Fruit fly (Drosophila melanogaster) whole organism, wandering third instar larva: Measurements from ENCODE around the gene Blimp-1.

Experiments used
- Abd-B ChIP-seq: fragments of >200 bp; optimal IDR thresholded peaks from 2 replicates; lab custom pipeline; 2017; ENCODE audit warnings: missing biosample characterization, missing genetic modification characterization
- CG32264 ChIP-seq: fragments of 200-800 bp; sonication (Bioruptor generic); optimal IDR thresholded peaks from 2 replicates; lab custom pipeline; 2016; ENCODE audit warnings: missing biosample characterization, missing genetic modification characterization
- CrebA ChIP-seq: fragments of 200-800 bp; sonication (Bioruptor generic); optimal IDR thresholded peaks from 2 replicates; lab custom pipeline; 2016; ENCODE audit warnings: missing biosample characterization, mild to moderate bottlenecking, missing genetic modification characterization, borderline replicate concordance
- Dif ChIP-seq: fragments of 200-275, 200-300 bp; sonication (Bioruptor generic); optimal IDR thresholded peaks from 2 replicates; lab custom pipeline; 2018; ENCODE audit warnings: missing biosample characterization, missing genetic modification characterization; ENCODE audit not compliant: partially characterized antibody
- GATAd ChIP-seq: sonication (Bioruptor generic); optimal IDR thresholded peaks from 2 replicates; lab custom pipeline; 2016; ENCODE audit warnings: missing biosample characterization, missing genetic modification characterization
- Hnf4 ChIP-seq: fragments of 200-800 bp; sonication (Bioruptor generic); optimal IDR thresholded peaks from 2 replicates; lab custom pipeline; 2016; ENCODE audit warnings: missing biosample characterization, mild to moderate bottlenecking, missing genetic modification characterization
- Hr78 ChIP-seq: fragments of >200 bp; optimal IDR thresholded peaks from 2 replicates; lab custom pipeline; 2017; ENCODE audit warnings: missing biosample characterization, missing genetic modification characterization
- Hr83 ChIP-seq: fragments of 200-300 bp; sonication (Bioruptor generic); optimal IDR thresholded peaks from 2 replicates; lab custom pipeline; 2016; ENCODE audit warnings: missing biosample characterization, mild to moderate bottlenecking, missing genetic modification characterization, moderate library complexity; ENCODE audit not compliant: poor library complexity, severe bottlenecking
- Mio ChIP-seq: sonication (Bioruptor generic); optimal IDR thresholded peaks from 2 replicates; lab custom pipeline; 2016; ENCODE audit warnings: missing biosample characterization, missing genetic modification characterization
- Myc ChIP-seq: fragments of >200 bp; optimal IDR thresholded peaks from 2 replicates; lab custom pipeline; 2017
- N ChIP-seq: fragments of >200 bp; optimal IDR thresholded peaks from 2 replicates; lab custom pipeline; 2018; ENCODE audit warnings: missing biosample characterization, missing external identifiers, missing genetic modification characterization
- Rel ChIP-seq, 2 experiments: fragments of 200-800 bp; sonication (Bioruptor generic) in 1 of 2; optimal IDR thresholded peaks; 2 replicates in 1 of 2; 3 replicates in 1 of 2; lab custom pipeline; 2016 to 2019; ENCODE audit warnings: mild to moderate bottlenecking in 2 of 2, missing biosample characterization in 2 of 2, missing genetic modification characterization in 2 of 2, moderate library complexity in 1 of 2
- Sp1 ChIP-seq: fragments of 200-800 bp; sonication (Bioruptor generic); optimal IDR thresholded peaks from 3 replicates; lab custom pipeline; 2019; ENCODE audit warnings: missing biosample characterization, mild to moderate bottlenecking, missing genetic modification characterization, moderate library complexity
- Vsx2 ChIP-seq: fragments of 200-300, 225-300 bp; sonication (Bioruptor generic); optimal IDR thresholded peaks from 2 replicates; lab custom pipeline; 2018; ENCODE audit warnings: missing biosample characterization, missing genetic modification characterization; ENCODE audit not compliant: partially characterized antibody
- br ChIP-seq: fragments of 200-800 bp; sonication (Bioruptor generic); optimal IDR thresholded peaks from 2 replicates; lab custom pipeline; 2016; ENCODE audit warnings: missing biosample characterization, missing genetic modification characterization
- brk ChIP-seq: fragments of 200-800 bp; sonication (Bioruptor generic); optimal IDR thresholded peaks from 2 replicates; lab custom pipeline; 2016; ENCODE audit warnings: missing biosample characterization, mild to moderate bottlenecking, missing genetic modification characterization
- dl ChIP-seq, 2 experiments: fragments of 175-275, 200-275 bp in 1 of 2; fragments of 200-275 bp in 1 of 2; sonication (Bioruptor generic); optimal IDR thresholded peaks; lab custom pipeline; 2018; ENCODE audit warnings: mild to moderate bottlenecking in 2 of 2, missing biosample characterization in 2 of 2, missing genetic modification characterization in 2 of 2, moderate library complexity in 2 of 2; ENCODE audit not compliant: partially characterized antibody in 2 of 2, insufficient read depth in 1 of 2
- dmrt93B ChIP-seq: fragments of 200-800 bp; sonication (Bioruptor generic); optimal IDR thresholded peaks from 2 replicates; lab custom pipeline; 2018; ENCODE audit warnings: missing biosample characterization, mild to moderate bottlenecking, missing genetic modification characterization
- dsf ChIP-seq: sonication (Bioruptor generic); optimal IDR thresholded peaks from 2 replicates; lab custom pipeline; 2016; ENCODE audit warnings: missing biosample characterization, missing genetic modification characterization, borderline replicate concordance
- fru ChIP-seq: fragments of 200-800 bp; sonication (Bioruptor generic); optimal IDR thresholded peaks from 3 replicates; lab custom pipeline; 2016; ENCODE audit warnings: missing biosample characterization, mild to moderate bottlenecking, missing genetic modification characterization
- h ChIP-seq: fragments of 200-800 bp; sonication (Bioruptor generic); optimal IDR thresholded peaks from 3 replicates; lab custom pipeline; 2016; ENCODE audit warnings: missing biosample characterization, mild to moderate bottlenecking, missing genetic modification characterization
- jim ChIP-seq: fragments of 175-275, 200-325 bp; sonication (Bioruptor generic); optimal IDR thresholded peaks from 2 replicates; lab custom pipeline; 2016; ENCODE audit warnings: missing biosample characterization, mild to moderate bottlenecking, missing genetic modification characterization
- lola ChIP-seq: fragments of >200 bp; optimal IDR thresholded peaks from 2 replicates; lab custom pipeline; 2017; ENCODE audit warnings: missing biosample characterization, missing genetic modification characterization
- psq ChIP-seq: fragments of 200-800 bp; sonication (Bioruptor generic); optimal IDR thresholded peaks from 3 replicates; lab custom pipeline; 2017; ENCODE audit warnings: missing biosample characterization, mild to moderate bottlenecking, missing genetic modification characterization, moderate library complexity
- sage ChIP-seq: fragments of 200-800 bp; sonication (Bioruptor generic); optimal IDR thresholded peaks from 2 replicates; lab custom pipeline; 2016; ENCODE audit warnings: missing biosample characterization, mild to moderate bottlenecking, missing genetic modification characterization
- sv ChIP-seq: fragments of 200-800 bp; sonication (Bioruptor generic); optimal IDR thresholded peaks from 3 replicates; lab custom pipeline; 2016; ENCODE audit warnings: missing biosample characterization, missing genetic modification characterization
- tai ChIP-seq: sonication (Bioruptor generic); optimal IDR thresholded peaks from 2 replicates; lab custom pipeline; 2016; ENCODE audit warnings: missing biosample characterization, missing genetic modification characterization
- usp ChIP-seq: fragments of >200 bp; optimal IDR thresholded peaks from 2 replicates; lab custom pipeline; 2017; ENCODE audit warnings: missing biosample characterization, missing genetic modification characterization
- woc ChIP-seq: sonication (Bioruptor generic); optimal IDR thresholded peaks from 2 replicates; lab custom pipeline; 2016; ENCODE audit warnings: missing biosample characterization, mild to moderate bottlenecking, missing genetic modification characterization

Gene Blimp-1

DNA sequence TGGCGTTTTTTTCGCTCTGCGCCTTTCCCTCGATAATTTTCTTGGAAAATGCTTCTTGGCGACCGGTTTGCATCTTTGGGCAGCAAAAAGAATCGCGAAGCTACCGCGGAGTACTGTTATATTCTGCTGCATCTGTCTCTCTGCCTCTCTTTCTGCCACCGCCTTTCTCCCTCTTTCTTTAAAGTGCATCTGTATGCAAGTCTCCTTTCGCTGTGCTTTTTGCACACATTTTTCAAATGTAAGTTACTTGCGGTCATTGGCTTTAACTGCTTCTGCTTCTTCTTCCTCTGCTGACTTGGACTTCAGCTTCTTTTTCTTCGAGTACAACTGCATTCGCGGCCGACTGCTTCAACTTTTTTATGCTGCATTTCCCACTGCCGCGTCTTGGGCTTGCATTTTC lies 15.0 kb upstream of the Blimp-1 start:
- TF ChIP-seq br (GFP tag; lab: Kevin White, UChicago), result no peak
- no peak for TF ChIP-seq lola (GFP tag; lab: Kevin White, UChicago)
- no peak for TF ChIP-seq N (GFP tag; lab: Kevin White, UChicago)
- no peak for TF ChIP-seq Sp1 (GFP tag; lab: Kevin White, UChicago)
- no peak for TF ChIP-seq fru (GFP tag; lab: Kevin White, UChicago)
- peak; percentile 20 for TF ChIP-seq psq
- TF ChIP-seq woc (GFP tag; lab: Kevin White, UChicago), result no peak

DNA sequence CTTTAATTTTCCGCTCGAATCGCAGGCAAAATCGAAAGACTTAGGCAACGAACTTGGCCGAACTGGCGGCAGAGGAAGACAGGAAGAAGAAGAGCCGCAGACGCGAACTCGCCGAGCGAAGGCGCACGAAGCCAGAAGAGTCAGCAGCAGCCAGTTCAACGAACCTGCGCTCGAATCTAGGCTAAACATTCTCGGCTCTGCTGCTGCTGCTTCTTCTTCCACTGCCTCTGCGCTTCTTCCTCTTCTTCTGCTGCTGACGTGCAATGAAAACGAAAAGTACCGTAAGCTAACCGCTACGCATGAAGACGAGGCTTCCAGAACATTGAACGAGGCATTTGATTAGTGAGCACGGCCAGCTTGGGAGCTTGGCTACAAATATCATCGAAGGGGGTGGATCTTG lies 14.3 kb upstream of the Blimp-1 start:
- TF ChIP-seq Hr78 (GFP tag; lab: Kevin White, UChicago), result no peak
- no peak for TF ChIP-seq dl (GFP tag; optimal IDR thresholded peaks at IDR 0.05; lab: Kevin White, UChicago; ENCODE audit: insufficient read depth in 1 of 2, partially characterized antibody in 2 of 2)
- TF ChIP-seq Dif (GFP tag; lab: Kevin White, UChicago), result no peak
- TF ChIP-seq Hr83 (GFP tag; lab: Kevin White, UChicago), result no peak
- TF ChIP-seq tai (GFP tag; lab: Kevin White, UChicago), result no peak
- peak; percentile 12 for TF ChIP-seq psq

DNA sequence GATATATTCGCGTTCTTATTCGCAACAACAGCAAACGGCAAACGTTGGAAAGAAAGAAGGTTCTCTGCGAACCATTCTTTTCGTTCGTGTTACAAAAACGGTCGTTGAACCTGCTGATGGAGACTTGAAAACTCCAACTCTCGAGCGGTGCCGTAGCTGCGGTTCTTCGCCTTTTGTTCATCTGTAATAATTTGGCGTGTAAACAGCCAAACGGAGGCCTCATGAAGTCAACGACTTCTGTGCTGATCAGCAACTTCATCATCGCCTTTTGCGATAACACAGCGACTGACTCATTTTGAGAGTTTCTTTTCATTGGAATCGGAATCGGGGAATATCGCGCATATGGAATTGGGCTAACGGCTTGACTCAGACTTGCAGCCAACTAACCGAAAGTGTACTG lies 13.4 kb upstream of the Blimp-1 start:
- TF ChIP-seq Abd-B (GFP tag; lab: Kevin White, UChicago) (no peak), psq (peak; percentile 57), Vsx2 (GFP tag; lab: Kevin White, UChicago) (no peak)
- TF ChIP-seq, all 38 proteins: peak for 1

DNA sequence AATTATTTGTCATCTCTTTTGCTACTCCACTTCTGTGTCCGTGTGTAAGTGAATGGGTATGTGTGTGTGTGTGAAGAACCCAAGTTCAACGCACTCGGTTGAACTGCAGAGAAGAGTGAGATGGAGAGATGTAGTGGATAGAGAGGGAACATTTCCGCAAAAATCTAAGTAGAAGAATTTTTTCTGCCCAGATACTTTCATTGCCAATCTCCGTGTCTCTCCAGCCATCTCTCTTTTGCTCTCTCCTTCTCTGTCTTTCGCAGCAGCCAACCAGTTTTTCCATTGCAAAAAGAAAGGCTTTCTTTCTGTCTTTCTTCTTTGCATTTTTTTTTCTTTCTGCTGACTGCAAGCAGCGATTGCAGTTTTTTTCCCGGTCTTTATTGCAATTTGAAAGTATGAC lies 12.1 kb upstream of the Blimp-1 start:
- no peak for TF ChIP-seq Rel (GFP tag; optimal IDR thresholded peaks at IDR 0.05; lab: Kevin White, UChicago)
- no peak for TF ChIP-seq Rel (tag; optimal IDR thresholded peaks at IDR 0.05; lab: Kevin White, UChicago)
- no peak for TF ChIP-seq Vsx2 (GFP tag; lab: Kevin White, UChicago)
- TF ChIP-seq fru (GFP tag; lab: Kevin White, UChicago), result no peak
- no peak for TF ChIP-seq CrebA
- TF ChIP-seq Abd-B (GFP tag; lab: Kevin White, UChicago), result no peak
- no peak for TF ChIP-seq Dif (GFP tag; lab: Kevin White, UChicago)
- no peak for TF ChIP-seq br (GFP tag; lab: Kevin White, UChicago)
- no peak for TF ChIP-seq CG32264 (GFP tag; lab: Kevin White, UChicago)
- TF ChIP-seq Hr78 (GFP tag; lab: Kevin White, UChicago), result no peak
- TF ChIP-seq usp, result no peak

DNA sequence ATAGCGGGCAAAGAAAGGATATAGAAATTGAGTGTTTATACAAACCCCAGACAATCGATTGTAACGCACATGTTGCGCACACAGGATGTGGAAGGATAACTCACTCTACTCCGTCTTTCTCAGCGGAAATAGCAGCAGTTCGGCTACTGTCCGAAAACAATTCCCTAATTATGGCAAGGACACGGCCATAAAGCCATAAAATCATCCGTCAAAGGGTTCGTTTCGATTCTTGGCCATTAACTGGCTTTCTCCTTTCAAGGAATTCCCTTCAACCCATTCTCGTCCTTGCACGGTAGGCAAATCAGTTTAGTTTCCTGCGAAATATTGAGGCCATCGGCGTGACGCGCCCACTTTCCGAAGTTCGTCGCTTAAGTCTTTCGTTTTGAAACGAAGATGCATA lies 9.3 kb upstream of the Blimp-1 start:
- TF ChIP-seq sv (no peak), psq (no peak)

DNA sequence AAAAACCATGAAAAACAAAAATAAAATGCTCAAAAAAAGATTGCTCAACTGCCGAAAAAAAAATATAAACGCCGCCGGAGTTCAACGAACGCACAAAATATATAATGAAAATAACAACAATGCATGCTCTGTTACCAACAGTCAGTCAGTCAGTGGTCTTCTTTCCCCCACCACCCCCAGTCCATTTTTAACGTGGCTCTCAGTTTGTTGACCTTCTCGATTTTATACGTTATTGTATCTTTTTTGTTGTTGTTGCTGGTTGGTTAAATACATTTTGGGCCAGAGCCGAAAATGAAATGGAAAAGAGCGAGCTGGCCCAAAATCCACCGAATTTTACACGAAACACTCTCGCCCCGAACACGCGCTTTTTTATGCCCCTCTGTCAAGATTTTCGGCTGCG lies 8.9 kb upstream of the Blimp-1 start:
- TF ChIP-seq brk (GFP tag; lab: Kevin White, UChicago), result no peak
- TF ChIP-seq Hr83 (GFP tag; lab: Kevin White, UChicago), result no peak
- TF ChIP-seq Rel (GFP tag; optimal IDR thresholded peaks at IDR 0.05; lab: Kevin White, UChicago), result no peak
- peak; percentile 39 for TF ChIP-seq Rel (tag; optimal IDR thresholded peaks at IDR 0.05; lab: Kevin White, UChicago)
- no peak for TF ChIP-seq CG32264 (GFP tag; lab: Kevin White, UChicago)
- TF ChIP-seq dl (GFP tag; optimal IDR thresholded peaks at IDR 0.05; lab: Kevin White, UChicago; ENCODE audit: insufficient read depth in 1 of 2, partially characterized antibody in 2 of 2), result peak in 1 of 2 experiments; percentile 12
- TF ChIP-seq Sp1 (GFP tag; lab: Kevin White, UChicago), result peak; percentile 0
- TF ChIP-seq GATAd (GFP tag; lab: Kevin White, UChicago), result no peak
- peak; percentile 10 for TF ChIP-seq fru (GFP tag; lab: Kevin White, UChicago)
- peak; percentile 79 for TF ChIP-seq psq
- peak; percentile 40 for TF ChIP-seq CrebA
- peak; percentile 69 for TF ChIP-seq tai (GFP tag; lab: Kevin White, UChicago)

DNA sequence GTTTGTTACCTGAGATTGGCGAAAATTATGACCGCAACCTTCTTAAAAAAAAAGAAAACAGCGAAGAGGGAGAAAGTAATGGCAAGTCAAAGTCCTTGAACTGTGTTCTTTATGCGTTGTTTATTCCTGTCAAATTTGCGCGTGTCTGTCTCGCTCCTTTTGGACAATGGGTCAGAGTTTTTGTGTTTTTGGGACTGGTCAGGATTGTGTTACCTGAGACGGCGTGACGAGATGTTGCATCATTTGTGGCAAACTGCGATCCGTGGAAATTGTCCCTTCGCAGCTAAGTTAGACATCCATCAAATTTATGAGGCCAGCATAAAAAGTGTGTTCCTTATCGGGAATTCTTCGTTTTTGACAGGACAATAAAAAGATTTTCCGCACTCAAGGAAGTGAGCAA lies 7.5 kb upstream of the Blimp-1 start:
- TF ChIP-seq lola (GFP tag; lab: Kevin White, UChicago), result no peak
- no peak for TF ChIP-seq Rel (GFP tag; optimal IDR thresholded peaks at IDR 0.05; lab: Kevin White, UChicago)
- TF ChIP-seq Rel (tag; optimal IDR thresholded peaks at IDR 0.05; lab: Kevin White, UChicago), result no peak
- TF ChIP-seq woc (GFP tag; lab: Kevin White, UChicago), result no peak
- no peak for TF ChIP-seq N (GFP tag; lab: Kevin White, UChicago)
- no peak for TF ChIP-seq Hnf4 (GFP tag; lab: Kevin White, UChicago)
- no peak for TF ChIP-seq dl (GFP tag; optimal IDR thresholded peaks at IDR 0.05; lab: Kevin White, UChicago; ENCODE audit: insufficient read depth in 1 of 2, partially characterized antibody in 2 of 2)
- TF ChIP-seq usp, result no peak
- no peak for TF ChIP-seq h (GFP tag; lab: Kevin White, UChicago)
- TF ChIP-seq CG32264 (GFP tag; lab: Kevin White, UChicago), result no peak
- TF ChIP-seq Abd-B (GFP tag; lab: Kevin White, UChicago), result no peak
- no peak for TF ChIP-seq Mio (GFP tag; lab: Kevin White, UChicago)
- TF ChIP-seq sv, result no peak
- TF ChIP-seq CrebA, result no peak
- no peak for TF ChIP-seq sage (GFP tag; lab: Kevin White, UChicago)
- no peak for TF ChIP-seq jim (GFP tag; lab: Kevin White, UChicago)
- no peak for TF ChIP-seq Myc (lab: Kevin White, UChicago)
- no peak for TF ChIP-seq dmrt93B (GFP tag; lab: Kevin White, UChicago)
- no peak for TF ChIP-seq fru (GFP tag; lab: Kevin White, UChicago)
- TF ChIP-seq dsf, result no peak
